Worm (Caenorhabditis elegans) whole organism, early embryonic: ENCODE data around the gene cls-2.

Source experiments
- B0310.2 ChIP-seq: sonication (generic microtip); optimal IDR thresholded peaks from 2 replicates; lab custom pipeline; 2016; ENCODE audit warnings: mild to moderate bottlenecking, missing genetic modification characterization, missing compliant biosample characterization
- aly-1 ChIP-seq: sonication (generic microtip); optimal IDR thresholded peaks from 2 replicates; lab custom pipeline; 2016; ENCODE audit warnings: missing genetic modification characterization, missing compliant biosample characterization
- ama-1 ChIP-seq: fragments of 150-350 bp; optimal IDR thresholded peaks from 2 replicates; lab custom pipeline; 2014
- ceh-36 ChIP-seq: sonication (generic microtip); optimal IDR thresholded peaks from 2 replicates; lab custom pipeline; 2016; ENCODE audit warnings: missing genetic modification characterization, inconsistent platforms, missing compliant biosample characterization
- flt-1 ChIP-seq: fragments of 200-800 bp; sonication (Bioruptor generic); IDR thresholded peaks from 2 replicates; pipeline ENCODE4 v1.3.6; 2022; ENCODE audit warnings: missing genetic modification characterization, missing compliant biosample characterization
- hmbx-1 ChIP-seq: sonication (generic microtip); optimal IDR thresholded peaks from 2 replicates; lab custom pipeline; 2016; ENCODE audit warnings: mild to moderate bottlenecking, missing genetic modification characterization, missing compliant biosample characterization
- scrt-1 ChIP-seq: fragments of 200-800 bp; sonication (Bioruptor generic); IDR thresholded peaks from 2 replicates; pipeline ENCODE4 v1.3.6; 2022; ENCODE audit warnings: missing genetic modification characterization, missing compliant biosample characterization
- tbx-11 ChIP-seq: fragments of 200-800 bp; sonication (Bioruptor generic); IDR thresholded peaks from 2 replicates; pipeline ENCODE4 v1.3.6; 2022; ENCODE audit warnings: missing genetic modification characterization, missing compliant biosample characterization
- tbx-37 ChIP-seq: fragments of 200-800 bp; sonication (Bioruptor generic); conservative IDR thresholded peaks from 2 replicates; pipeline ENCODE4 v1.3.6; 2022; ENCODE audit warnings: missing genetic modification reagents, missing genetic modification characterization, missing compliant biosample characterization
- tra-4 ChIP-seq: sonication (generic microtip); optimal IDR thresholded peaks from 2 replicates; lab custom pipeline; 2017; ENCODE audit warnings: missing genetic modification characterization, missing compliant biosample characterization

DNA sequence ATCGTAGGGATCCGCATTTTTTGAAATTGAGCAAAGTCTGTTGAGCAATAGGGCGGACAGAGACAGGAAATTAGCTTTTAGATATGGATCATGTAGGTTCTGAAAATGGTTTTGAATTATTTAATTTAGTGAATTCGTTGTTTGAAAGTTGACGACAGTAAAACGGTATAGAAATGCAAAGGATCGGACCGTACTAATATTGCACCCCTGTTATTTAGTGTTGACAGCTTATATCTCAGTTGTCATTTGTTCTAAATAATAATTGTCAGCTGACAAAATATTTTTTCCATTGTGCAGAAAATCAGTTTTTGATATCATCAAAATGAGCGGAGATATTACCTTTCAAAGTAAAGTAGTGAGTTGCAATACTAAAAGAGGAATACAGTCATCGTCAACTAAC, 16.5 kb downstream of the cls-2 start, which contains the start of gene lin-12:
- TF ChIP-seq tbx-11 (GFP tag; lab: Robert Waterston, UW) (no peak), tbx-37 (no peak), ama-1 (lab: Kevin White, UChicago) (no peak), scrt-1 (GFP tag; lab: Robert Waterston, UW) (no peak), hmbx-1 (tag; lab: Kevin White, UChicago) (no peak), flt-1 (GFP tag; lab: Robert Waterston, UW) (no peak), ceh-36 (tag; lab: Kevin White, UChicago) (no peak), aly-1 (tag; lab: Kevin White, UChicago) (no peak), B0310.2 (no peak), tra-4 (tag; lab: Kevin White, UChicago) (no peak)
